Worm (Caenorhabditis elegans) whole organism, L2 larva: ENCODE data around the gene ZK177.1.
A peak's percentile ranks its signal among the peaks of the same experiment; 100 is the strongest.

Experiments used
- C34F6.9 ChIP-seq: fragments of 150-350 bp; optimal IDR thresholded peaks from 2 replicates; lab custom pipeline; 2014; ENCODE audit warnings: missing biosample characterization, missing genetic modification characterization
- R02D3.7 ChIP-seq: fragments of 150-350 bp; optimal IDR thresholded peaks from 2 replicates; lab custom pipeline; 2014; ENCODE audit warnings: missing biosample characterization, missing genetic modification characterization
- Y55F3AM.14 ChIP-seq: fragments of 200-800 bp; sonication (Bioruptor generic); optimal IDR thresholded peaks from 2 replicates; lab custom pipeline; 2018; ENCODE audit warnings: mild to moderate bottlenecking, missing genetic modification characterization, missing compliant biosample characterization
- ZK546.5 ChIP-seq: sonication (generic microtip); optimal IDR thresholded peaks from 2 replicates; lab custom pipeline; 2017; ENCODE audit warnings: missing biosample characterization, missing genetic modification characterization
- blmp-1 ChIP-seq: sonication (generic microtip); optimal IDR thresholded peaks from 2 replicates; lab custom pipeline; 2017; ENCODE audit warnings: missing genetic modification characterization, mild to moderate bottlenecking, missing compliant biosample characterization, antibody characterized with exemption, moderate library complexity; ENCODE audit not compliant: insufficient read depth
- ceh-16 ChIP-seq: fragments of 150-350 bp; optimal IDR thresholded peaks from 2 replicates; lab custom pipeline; 2014; ENCODE audit warnings: missing biosample characterization, missing genetic modification characterization
- ceh-82 ChIP-seq: fragments of 150-350 bp; optimal IDR thresholded peaks from 2 replicates; lab custom pipeline; 2014; ENCODE audit warnings: missing biosample characterization, missing genetic modification characterization
- crh-2 ChIP-seq: sonication (generic microtip); optimal IDR thresholded peaks from 2 replicates; lab custom pipeline; 2017; ENCODE audit warnings: missing biosample characterization, missing genetic modification characterization
- dmd-4 ChIP-seq: sonication (generic microtip); optimal IDR thresholded peaks from 2 replicates; lab custom pipeline; 2017; ENCODE audit warnings: missing biosample characterization, missing genetic modification characterization
- egl-27 ChIP-seq: sonication (generic microtip); optimal IDR thresholded peaks from 3 replicates; lab custom pipeline; 2017; ENCODE audit warnings: missing biosample characterization, missing genetic modification reagents, missing genetic modification characterization
- elt-1 ChIP-seq: fragments of 150-350 bp; optimal IDR thresholded peaks from 2 replicates; lab custom pipeline; 2014; ENCODE audit warnings: missing biosample characterization, missing genetic modification characterization
- elt-3 ChIP-seq: sonication (generic microtip); optimal IDR thresholded peaks from 2 replicates; lab custom pipeline; 2017; ENCODE audit warnings: missing biosample characterization, missing genetic modification characterization
- fos-1 ChIP-seq: fragments of 150-350 bp; optimal IDR thresholded peaks from 2 replicates; lab custom pipeline; 2014; ENCODE audit warnings: missing biosample characterization, missing genetic modification characterization
- lin-39 ChIP-seq: fragments of 150-350 bp; optimal IDR thresholded peaks from 2 replicates; lab custom pipeline; 2014; ENCODE audit warnings: missing biosample characterization, missing genetic modification reagents, missing genetic modification characterization
- mab-5 ChIP-seq: fragments of 150-350 bp; optimal IDR thresholded peaks from 2 replicates; lab custom pipeline; 2014; ENCODE audit warnings: missing biosample characterization, missing genetic modification characterization
- mbf-1 ChIP-seq: sonication (generic microtip); optimal IDR thresholded peaks from 2 replicates; lab custom pipeline; 2017; ENCODE audit warnings: missing biosample characterization, missing genetic modification characterization
- mdl-1 ChIP-seq, 2 experiments: fragments of 150-350 bp in 1 of 2; sonication (generic microtip) in 1 of 2; optimal IDR thresholded peaks; 2 replicates each; lab custom pipeline; 2017; ENCODE audit warnings: missing biosample characterization in 2 of 2, missing genetic modification characterization in 2 of 2
- nhr-10 ChIP-seq: sonication (generic microtip); optimal IDR thresholded peaks from 2 replicates; lab custom pipeline; 2017; ENCODE audit warnings: missing biosample characterization, missing genetic modification characterization
- nhr-11 ChIP-seq: fragments of 150-350 bp; optimal IDR thresholded peaks from 2 replicates; lab custom pipeline; 2014; ENCODE audit warnings: missing biosample characterization, missing genetic modification characterization
- nhr-129 ChIP-seq: fragments of 150-350 bp; optimal IDR thresholded peaks from 2 replicates; lab custom pipeline; 2014; ENCODE audit warnings: missing biosample characterization, missing genetic modification characterization
- nhr-21 ChIP-seq: fragments of 150-350 bp; optimal IDR thresholded peaks from 2 replicates; lab custom pipeline; 2014; ENCODE audit warnings: missing biosample characterization, missing genetic modification characterization
- nhr-23 ChIP-seq: fragments of 150-350 bp; optimal IDR thresholded peaks from 2 replicates; lab custom pipeline; 2014; ENCODE audit warnings: missing biosample characterization, missing genetic modification reagents, missing genetic modification characterization
- nhr-237 ChIP-seq: fragments of 150-350 bp; optimal IDR thresholded peaks from 2 replicates; lab custom pipeline; 2014; ENCODE audit warnings: missing biosample characterization, missing genetic modification characterization
- nhr-25 ChIP-seq: fragments of 150-350 bp; sonication (generic microtip); optimal IDR thresholded peaks from 3 replicates; lab custom pipeline; 2014; ENCODE audit warnings: missing biosample characterization, missing genetic modification characterization
- nhr-77 ChIP-seq: fragments of 150-350 bp; optimal IDR thresholded peaks from 2 replicates; lab custom pipeline; 2014; ENCODE audit warnings: missing biosample characterization, missing genetic modification characterization
- peb-1 ChIP-seq: fragments of 150-350 bp; optimal IDR thresholded peaks from 2 replicates; lab custom pipeline; 2014; ENCODE audit warnings: missing biosample characterization, missing genetic modification characterization
- sem-4 ChIP-seq: fragments of 150-350 bp; optimal IDR thresholded peaks from 2 replicates; lab custom pipeline; 2014; ENCODE audit warnings: missing biosample characterization, missing genetic modification reagents, missing genetic modification characterization
- skn-1 ChIP-seq: sonication (generic microtip); optimal IDR thresholded peaks from 2 replicates; lab custom pipeline; 2017; ENCODE audit warnings: missing biosample characterization, missing genetic modification characterization
- sma-3 ChIP-seq: sonication (generic microtip); optimal IDR thresholded peaks from 2 replicates; lab custom pipeline; 2016; ENCODE audit warnings: missing genetic modification reagents, missing genetic modification characterization, missing compliant biosample characterization
- snpc-4 ChIP-seq: fragments of 150-350 bp; optimal IDR thresholded peaks from 2 replicates; lab custom pipeline; 2014; ENCODE audit warnings: missing biosample characterization, missing genetic modification characterization
- unc-55 ChIP-seq: fragments of 150-350 bp; sonication (generic microtip); optimal IDR thresholded peaks from 3 replicates; lab custom pipeline; 2014; ENCODE audit warnings: missing biosample characterization, missing genetic modification reagents, missing genetic modification characterization
- zag-1 ChIP-seq: fragments of 150-350 bp; optimal IDR thresholded peaks from 2 replicates; lab custom pipeline; 2014; ENCODE audit warnings: missing biosample characterization, missing genetic modification characterization
- ztf-1 ChIP-seq: fragments of 200-800 bp; sonication (Bioruptor generic); conservative IDR thresholded peaks from 2 replicates; pipeline ENCODE4 v1.3.6; 2022; ENCODE audit warnings: missing genetic modification characterization, missing compliant biosample characterization
- ztf-11 ChIP-seq: sonication (generic microtip); optimal IDR thresholded peaks from 2 replicates; lab custom pipeline; 2017; ENCODE audit warnings: missing biosample characterization, missing genetic modification characterization
- ztf-4 ChIP-seq: fragments of 150-350 bp; optimal IDR thresholded peaks from 2 replicates; lab custom pipeline; 2014; ENCODE audit warnings: missing biosample characterization, missing genetic modification characterization

ZK177.1 gene

DNA sequence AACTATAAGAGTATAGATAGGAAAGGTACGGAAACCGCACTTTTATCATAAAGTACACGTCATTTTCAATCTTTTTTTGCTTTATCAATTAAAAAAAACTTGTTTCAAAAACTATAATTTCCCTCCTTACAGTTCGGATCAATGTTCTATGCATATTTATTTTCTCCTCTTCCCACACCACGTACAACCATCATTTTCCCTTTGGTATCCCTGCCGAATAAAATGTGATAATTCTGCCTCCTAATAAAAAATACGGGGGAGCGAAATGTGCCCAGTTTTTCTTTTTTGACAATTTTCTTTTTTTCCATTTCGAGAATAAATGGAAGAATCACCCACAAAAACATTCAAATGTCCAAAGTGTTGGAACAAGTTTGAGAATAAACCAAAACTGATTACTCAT is 12.4 kb upstream of the ZK177.1 start, which contains the start of gene ZK177.3:
Gene ZK177.3 (plus strand): TSS at position 301 of the 400 bp plus-strand sequence.
- TF ChIP-seq peb-1 (tag; lab: Kevin White, UChicago) (no peak), fos-1 (peak; percentile 43)
- TF ChIP-seq, all 48 proteins: peak for 1

DNA sequence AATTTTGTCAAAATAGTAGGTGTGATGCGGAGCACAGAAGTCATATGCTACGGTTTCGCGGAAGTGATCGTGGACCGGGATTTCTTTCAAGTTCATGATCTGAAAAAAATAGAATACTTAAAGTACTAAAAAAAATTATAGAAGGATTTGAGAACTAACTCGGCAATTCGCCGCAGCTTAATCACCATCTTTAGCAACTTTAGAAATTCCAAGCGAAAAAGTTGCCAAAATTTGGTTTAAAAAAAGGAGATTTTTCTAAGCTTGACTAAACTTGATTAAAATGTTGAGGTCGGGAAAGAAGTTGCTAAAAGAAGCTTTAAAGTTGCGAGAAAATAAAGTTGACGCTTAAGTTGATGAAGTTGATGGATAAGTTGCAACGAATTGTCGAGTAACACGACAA is 10.3 kb upstream of the ZK177.1 start, which contains the start of gene ZK177.9:
Gene ZK177.9 (minus strand): TSS at position 101 of the 400 bp plus-strand sequence.
- no peak for TF ChIP-seq elt-3 (tag; lab: Kevin White, UChicago)
- no peak for TF ChIP-seq ZK546.5
- no peak for TF ChIP-seq mbf-1 (tag; lab: Kevin White, UChicago)

DNA sequence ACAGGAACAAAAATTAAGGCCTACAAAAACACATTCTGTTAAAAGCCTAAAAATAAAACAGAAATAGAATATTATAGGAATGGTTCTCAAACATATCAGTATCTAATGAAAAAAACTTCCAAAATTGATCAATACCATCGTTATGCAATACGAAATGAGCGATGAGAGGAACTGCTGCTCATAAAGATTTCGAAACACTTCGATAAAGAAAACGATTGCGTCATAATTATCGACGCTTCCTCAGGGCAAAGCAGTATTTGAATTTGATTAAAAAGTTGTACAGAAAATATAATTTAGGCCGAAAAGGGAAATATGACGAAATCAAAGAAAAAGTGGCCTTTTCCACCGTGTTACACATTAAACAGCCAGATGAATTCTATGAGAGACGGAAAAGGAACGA is 9.9 kb upstream of the ZK177.1 start:
- TF ChIP-seq elt-1 (tag; lab: Kevin White, UChicago) (no peak), ceh-82 (tag; lab: Kevin White, UChicago) (no peak), nhr-21 (tag; lab: Kevin White, UChicago) (no peak), peb-1 (tag; lab: Kevin White, UChicago) (no peak), nhr-77 (tag; lab: Kevin White, UChicago) (no peak), nhr-129 (tag; lab: Kevin White, UChicago) (no peak), crh-2 (tag; lab: Kevin White, UChicago) (no peak), blmp-1 (tag; lab: Kevin White, UChicago) (no peak), Y55F3AM.14 (GFP tag; lab: Kevin White, UChicago) (no peak), nhr-11 (no peak), unc-55 (no peak), ceh-16 (no peak), mab-5 (no peak), nhr-10 (no peak), ztf-4 (tag; lab: Kevin White, UChicago) (no peak), ZK546.5 (no peak), ztf-11 (tag; lab: Kevin White, UChicago) (no peak), sma-3 (GFP tag; lab: Kevin White, UChicago) (no peak), ztf-1 (GFP tag; lab: Robert Waterston, UW) (no peak)

DNA sequence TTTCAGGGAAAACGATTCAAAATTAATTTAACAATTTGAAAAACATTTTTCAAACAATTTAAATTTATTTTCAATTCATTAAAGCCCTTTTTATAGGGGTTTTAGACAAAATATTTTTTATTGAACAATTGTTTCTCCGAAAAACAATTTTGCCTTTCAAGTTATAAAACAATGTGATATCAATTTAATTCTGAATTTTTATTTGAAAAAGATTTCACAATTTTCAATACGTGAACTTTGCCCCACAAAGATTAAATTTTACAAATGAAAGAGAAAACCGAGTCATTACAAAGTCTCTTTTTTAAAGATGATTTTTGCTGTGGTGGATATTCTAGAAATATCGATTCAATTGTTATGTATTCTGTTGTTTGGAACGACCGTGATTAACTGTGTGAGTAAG is 9.0 kb upstream of the ZK177.1 start, which contains the start of gene ZK177.2:
Gene ZK177.2 (plus strand): TSS at position 301 of the 400 bp plus-strand sequence.
- TF ChIP-seq lin-39 (tag; lab: Kevin White, UChicago) (no peak), peb-1 (tag; lab: Kevin White, UChicago) (no peak), sma-3 (GFP tag; lab: Kevin White, UChicago) (no peak), unc-55 (no peak), zag-1 (tag; lab: Kevin White, UChicago) (no peak)

DNA sequence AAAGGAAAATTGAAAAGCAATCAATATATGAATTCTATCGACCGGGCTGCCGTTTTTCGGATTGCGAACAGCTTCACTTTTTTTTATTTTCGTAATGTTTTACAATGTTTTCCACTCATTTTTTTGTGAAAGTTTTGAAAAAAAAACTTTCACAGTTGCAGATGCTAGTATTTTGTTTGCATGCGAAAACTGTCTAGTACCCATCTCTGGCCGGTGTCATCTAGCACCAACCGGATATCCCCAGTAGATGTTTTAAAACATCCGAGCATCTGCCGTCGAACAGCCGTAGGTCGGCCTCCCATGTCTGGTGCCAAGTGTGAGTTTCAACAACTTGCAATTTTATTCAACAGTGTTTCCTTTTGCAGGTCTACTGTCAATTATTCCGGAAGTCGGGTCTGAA is 6.5 kb upstream of the ZK177.1 start, which contains the start of gene ZK177.12:
Gene ZK177.12 (plus strand): TSS at position 301 of the 400 bp plus-strand sequence.
- TF ChIP-seq ztf-4 (tag; lab: Kevin White, UChicago) (no peak), zag-1 (tag; lab: Kevin White, UChicago) (no peak), Y55F3AM.14 (GFP tag; lab: Kevin White, UChicago) (no peak), nhr-237 (tag; lab: Kevin White, UChicago) (no peak), lin-39 (tag; lab: Kevin White, UChicago) (no peak), unc-55 (no peak), nhr-21 (tag; lab: Kevin White, UChicago) (no peak), nhr-10 (no peak)

DNA sequence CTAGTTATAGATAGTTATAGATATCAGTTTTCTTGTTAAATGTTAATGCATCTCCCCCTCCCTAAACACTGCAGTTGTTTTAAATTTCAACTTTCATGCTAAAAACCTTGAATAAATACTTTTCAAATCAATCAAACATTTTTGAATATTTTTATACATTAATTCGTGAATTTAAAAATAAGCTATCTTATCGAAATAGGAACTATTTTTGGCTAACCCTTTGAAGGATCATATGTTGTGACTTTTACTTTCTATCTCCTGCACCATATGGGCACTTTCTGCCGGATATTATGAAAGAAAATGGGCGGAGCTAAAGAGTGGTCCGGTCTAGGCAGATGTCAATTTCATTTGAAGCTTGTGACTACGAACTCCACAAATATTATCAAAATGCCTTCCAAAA is 5.3 kb upstream of the ZK177.1 start, which contains the start of gene ZK177.11:
Gene ZK177.11 (plus strand): TSS at position 301 of the 400 bp plus-strand sequence.
- no peak for TF ChIP-seq nhr-23 (tag; lab: Kevin White, UChicago)
- no peak for TF ChIP-seq sma-3 (GFP tag; lab: Kevin White, UChicago)
- TF ChIP-seq ZK546.5: no peak
- no peak for TF ChIP-seq skn-1
- no peak for TF ChIP-seq R02D3.7 (tag; lab: Kevin White, UChicago)
- TF ChIP-seq sem-4 (tag; lab: Kevin White, UChicago): no peak
- TF ChIP-seq snpc-4 (tag; lab: Kevin White, UChicago): no peak
- no peak for TF ChIP-seq dmd-4 (tag; lab: Kevin White, UChicago)
- no peak for TF ChIP-seq nhr-25 (tag; lab: Kevin White, UChicago)
- no peak for TF ChIP-seq zag-1 (tag; lab: Kevin White, UChicago)
- TF ChIP-seq mbf-1 (tag; lab: Kevin White, UChicago): no peak
- no peak for TF ChIP-seq ceh-82 (tag; lab: Kevin White, UChicago)
- no peak for TF ChIP-seq lin-39 (tag; lab: Kevin White, UChicago)
- TF ChIP-seq C34F6.9 (tag; lab: Kevin White, UChicago): no peak
- no peak for TF ChIP-seq egl-27 (tag; lab: Kevin White, UChicago)
- no peak for TF ChIP-seq mdl-1 (tag; optimal IDR thresholded peaks at IDR 0.05; lab: Kevin White, UChicago)
- no peak for TF ChIP-seq Y55F3AM.14 (GFP tag; lab: Kevin White, UChicago)
- TF ChIP-seq nhr-129 (tag; lab: Kevin White, UChicago): no peak
- TF ChIP-seq, all 48 proteins: peak for 0
